Worm (Caenorhabditis elegans): Measurements from ENCODE around the gene nhr-150.

DNA sequence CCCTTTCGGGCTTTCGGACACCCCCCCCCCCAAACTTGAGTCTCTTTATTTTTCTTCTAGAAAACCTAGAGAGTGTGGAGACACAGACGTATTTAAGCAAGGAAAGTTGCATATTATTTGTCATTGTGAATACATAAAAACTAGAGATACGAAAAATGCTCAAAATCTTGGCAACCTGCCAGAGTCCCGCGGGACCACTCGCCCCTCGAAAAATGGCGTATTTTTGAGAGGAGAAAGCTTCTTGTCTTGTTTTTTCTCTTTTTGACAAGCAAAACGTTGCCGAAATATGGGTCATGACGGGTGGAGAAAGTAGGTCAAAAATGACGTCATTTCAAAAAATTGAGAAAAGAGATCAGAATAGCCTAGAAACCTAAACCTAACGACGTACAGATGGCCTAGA is 39.1 kb upstream of the nhr-150 start:
- no peak for TF ChIP-seq hmbx-1 (tag; optimal IDR thresholded peaks at IDR 0.05)
- TF ChIP-seq tbx-11 (GFP tag; IDR thresholded peaks at IDR 0.05), result no peak
- no peak for TF ChIP-seq ama-1 (optimal IDR thresholded peaks at IDR 0.05)
- TF ChIP-seq F13C5.2 (tag; optimal IDR thresholded peaks at IDR 0.05), result no peak
